Worm (Caenorhabditis elegans) whole organism, midembryonic: Measurements from ENCODE around the gene K10D2.8.

Experiments
- T22C8.4 ChIP-seq: fragments of 200-800 bp; sonication (Bioruptor generic); IDR thresholded peaks from 2 replicates; pipeline ENCODE4 v1.3.6; 2022; ENCODE audit warnings: missing genetic modification characterization, missing compliant biosample characterization
- flt-1 ChIP-seq: fragments of 200-800 bp; sonication (Bioruptor generic); IDR thresholded peaks from 2 replicates; pipeline ENCODE4 v1.3.6; 2022; ENCODE audit warnings: missing genetic modification characterization, missing compliant biosample characterization
- med-1 ChIP-seq: sonication (generic microtip); optimal IDR thresholded peaks from 2 replicates; lab custom pipeline; 2017; ENCODE audit warnings: missing genetic modification characterization, mild to moderate bottlenecking, missing compliant biosample characterization, antibody characterized with exemption, missing genetic modification reagents; ENCODE audit not compliant: insufficient read depth
- ref-1 ChIP-seq: fragments of 200-800 bp; sonication (Bioruptor generic); conservative IDR thresholded peaks from 2 replicates; pipeline ENCODE4 v1.3.6; 2022; ENCODE audit warnings: missing genetic modification reagents, missing genetic modification characterization, missing compliant biosample characterization
- tab-1 ChIP-seq: fragments of 200-800 bp; sonication (Bioruptor generic); IDR thresholded peaks from 2 replicates; pipeline ENCODE4 v1.3.6; 2022; ENCODE audit warnings: missing genetic modification characterization, missing compliant biosample characterization
- ztf-29 ChIP-seq: fragments of 200-800 bp; sonication (Bioruptor generic); IDR thresholded peaks from 2 replicates; pipeline ENCODE4 v1.3.6; 2022; ENCODE audit warnings: missing genetic modification reagents, missing genetic modification characterization, missing compliant biosample characterization

ce11 chrIII:5202641-5203040 lies 14.1 kb downstream of the K10D2.8 start:
- TF ChIP-seq ztf-29 (GFP tag; lab: Robert Waterston, UW) (no peak), flt-1 (GFP tag; lab: Robert Waterston, UW) (no peak), tab-1 (GFP tag; lab: Robert Waterston, UW) (no peak), ref-1 (GFP tag; lab: Robert Waterston, UW) (no peak), med-1 (no peak), T22C8.4 (no peak)
